Worm (Caenorhabditis elegans) whole organism, young adult: Measurements from ENCODE around the gene algn-9.

Source experiments
- B0035.1 ChIP-seq: sonication (generic microtip); optimal IDR thresholded peaks from 2 replicates; lab custom pipeline; 2016; ENCODE audit warnings: missing genetic modification characterization, mild to moderate bottlenecking, missing compliant biosample characterization, missing genotype, missing genetic modification reagents
- B0336.3 ChIP-seq: fragments of 200-800 bp; sonication (Bioruptor generic); IDR thresholded peaks from 2 replicates; pipeline ENCODE4 v1.3.6; 2022; ENCODE audit warnings: missing genetic modification characterization, missing compliant biosample characterization
- F22D6.2 ChIP-seq: sonication (generic microtip); optimal IDR thresholded peaks from 2 replicates; lab custom pipeline; 2016; ENCODE audit warnings: mild to moderate bottlenecking, missing genetic modification characterization, missing compliant biosample characterization
- F39B2.1 ChIP-seq: fragments of 200-800 bp; sonication (Bioruptor generic); IDR thresholded peaks from 2 replicates; pipeline ENCODE4 v1.3.6; 2022; ENCODE audit warnings: missing genetic modification reagents, missing genetic modification characterization, missing compliant biosample characterization
- F55B11.4 ChIP-seq: sonication (generic microtip); optimal IDR thresholded peaks from 2 replicates; lab custom pipeline; 2016; ENCODE audit warnings: missing compliant biosample characterization, missing genetic modification characterization, borderline replicate concordance; ENCODE audit not compliant: insufficient read depth
- F57C9.4 ChIP-seq: sonication (generic microtip); optimal IDR thresholded peaks from 2 replicates; lab custom pipeline; 2017; ENCODE audit warnings: mild to moderate bottlenecking, missing genetic modification characterization, missing compliant biosample characterization
- K11D2.4 ChIP-seq: fragments of 200-800 bp; sonication (Bioruptor generic); IDR thresholded peaks from 2 replicates; pipeline ENCODE4 v1.3.6; 2022; ENCODE audit warnings: missing genetic modification reagents, missing genetic modification characterization, missing compliant biosample characterization
- K12H6.12 ChIP-seq: fragments of 200-800 bp; sonication (Bioruptor generic); optimal IDR thresholded peaks from 2 replicates; lab custom pipeline; 2018; ENCODE audit warnings: mild to moderate bottlenecking, missing genetic modification characterization, missing compliant biosample characterization
- Y53F4B.3 ChIP-seq: fragments of 200-800 bp; sonication (Bioruptor generic); IDR thresholded peaks from 2 replicates; pipeline ENCODE4 v1.3.6; 2022; ENCODE audit warnings: missing genetic modification reagents, missing genetic modification characterization, missing compliant biosample characterization
- Y56A3A.18 ChIP-seq: fragments of 200-800 bp; sonication (Bioruptor generic); IDR thresholded peaks from 2 replicates; pipeline ENCODE4 v1.3.6; 2022; ENCODE audit warnings: missing genetic modification reagents, missing genetic modification characterization, missing compliant biosample characterization
- Y95B8A.8 ChIP-seq: fragments of 200-800 bp; sonication (Bioruptor generic); IDR thresholded peaks from 2 replicates; pipeline ENCODE4 v1.3.6; 2022; ENCODE audit warnings: missing genetic modification reagents, missing genetic modification characterization, missing compliant biosample characterization
- ZK185.1 ChIP-seq: sonication (generic microtip); optimal IDR thresholded peaks from 2 replicates; lab custom pipeline; 2016; ENCODE audit warnings: mild to moderate bottlenecking, missing genetic modification characterization, missing compliant biosample characterization; ENCODE audit not compliant: poor library complexity, severe bottlenecking
- atf-7 ChIP-seq: sonication (generic microtip); optimal IDR thresholded peaks from 2 replicates; lab custom pipeline; 2017; ENCODE audit warnings: mild to moderate bottlenecking, missing genetic modification characterization, missing compliant biosample characterization
- attf-3 ChIP-seq: fragments of 200-800 bp; sonication (Bioruptor generic); conservative IDR thresholded peaks from 2 replicates; pipeline ENCODE4 v1.3.6; 2022; ENCODE audit warnings: missing genetic modification reagents, missing genetic modification characterization, missing compliant biosample characterization
- bed-2 ChIP-seq: fragments of 200-800 bp; sonication (Bioruptor generic); IDR thresholded peaks from 2 replicates; pipeline ENCODE4 v1.3.6; 2022; ENCODE audit warnings: missing genetic modification reagents, missing genetic modification characterization, missing compliant biosample characterization
- cebp-2 ChIP-seq: fragments of 200-800 bp; sonication (Bioruptor generic); IDR thresholded peaks from 2 replicates; pipeline ENCODE4 v1.3.6; 2022; ENCODE audit warnings: missing genetic modification characterization, missing compliant biosample characterization
- ceh-27 ChIP-seq: fragments of 200-800 bp; sonication (Bioruptor generic); optimal IDR thresholded peaks from 2 replicates; lab custom pipeline; 2018; ENCODE audit warnings: mild to moderate bottlenecking, missing genetic modification characterization, moderate library complexity, missing compliant biosample characterization
- ceh-79 ChIP-seq: sonication (generic microtip); optimal IDR thresholded peaks from 2 replicates; lab custom pipeline; 2017; ENCODE audit warnings: mild to moderate bottlenecking, missing genetic modification characterization, missing compliant biosample characterization
- dpff-1 ChIP-seq: sonication (generic microtip); optimal IDR thresholded peaks from 2 replicates; lab custom pipeline; 2017; ENCODE audit warnings: mild to moderate bottlenecking, missing genetic modification characterization, missing compliant biosample characterization
- dpl-1 ChIP-seq: fragments of 150-350 bp; optimal IDR thresholded peaks from 2 replicates; lab custom pipeline; 2014; ENCODE audit warnings: missing biosample characterization, missing genetic modification reagents, missing genetic modification characterization
- egl-44 ChIP-seq: fragments of 200-800 bp; sonication (Bioruptor generic); IDR thresholded peaks from 2 replicates; pipeline ENCODE4 v1.3.6; 2022; ENCODE audit warnings: missing genetic modification reagents, missing genetic modification characterization, missing compliant biosample characterization
- egrh-3 ChIP-seq: fragments of 200-800 bp; sonication (Bioruptor generic); IDR thresholded peaks from 2 replicates; pipeline ENCODE4 v1.3.6; 2022; ENCODE audit warnings: missing genetic modification reagents, missing genetic modification characterization, missing compliant biosample characterization
- ets-4 ChIP-seq: fragments of 200-800 bp; sonication (Bioruptor generic); optimal IDR thresholded peaks from 2 replicates; lab custom pipeline; 2018; ENCODE audit warnings: mild to moderate bottlenecking, missing genetic modification characterization, missing compliant biosample characterization
- fkh-3 ChIP-seq: sonication (generic microtip); optimal IDR thresholded peaks from 2 replicates; lab custom pipeline; 2016; ENCODE audit warnings: mild to moderate bottlenecking, missing genetic modification characterization, missing compliant biosample characterization
- him-1 ChIP-seq: sonication (generic microtip); optimal IDR thresholded peaks from 2 replicates; lab custom pipeline; 2016; ENCODE audit warnings: missing genotype, missing genetic modification reagents, missing genetic modification characterization, missing compliant biosample characterization
- hmg-1.2 ChIP-seq: fragments of 200-800 bp; sonication (Bioruptor generic); IDR thresholded peaks from 2 replicates; pipeline ENCODE4 v1.3.6; 2022; ENCODE audit warnings: missing genetic modification reagents, missing genetic modification characterization, missing compliant biosample characterization
- let-526 ChIP-seq: fragments of 200-800 bp; sonication (Bioruptor generic); IDR thresholded peaks from 2 replicates; pipeline ENCODE4 v1.3.6; 2022; ENCODE audit warnings: missing genetic modification reagents, missing genetic modification characterization, missing compliant biosample characterization
- lin-26 ChIP-seq: fragments of 200-800 bp; sonication (Bioruptor generic); IDR thresholded peaks from 2 replicates; pipeline ENCODE4 v1.3.6; 2022; ENCODE audit warnings: missing genetic modification reagents, missing genetic modification characterization, missing compliant biosample characterization
- lin-40 ChIP-seq: sonication (generic microtip); optimal IDR thresholded peaks from 2 replicates; lab custom pipeline; 2016; ENCODE audit warnings: missing genetic modification characterization, mild to moderate bottlenecking, missing compliant biosample characterization, missing genotype, missing genetic modification reagents
- madf-10 ChIP-seq: sonication (generic microtip); optimal IDR thresholded peaks from 2 replicates; lab custom pipeline; 2016; ENCODE audit warnings: mild to moderate bottlenecking, missing genetic modification characterization, missing compliant biosample characterization
- madf-6 ChIP-seq: fragments of 200-800 bp; sonication (Bioruptor generic); IDR thresholded peaks from 2 replicates; pipeline ENCODE4 v1.3.6; 2022; ENCODE audit warnings: missing genetic modification reagents, missing genetic modification characterization, missing compliant biosample characterization
- nfya-2 ChIP-seq: fragments of 200-800 bp; sonication (Bioruptor generic); IDR thresholded peaks from 2 replicates; pipeline ENCODE4 v1.3.6; 2022; ENCODE audit warnings: missing genetic modification reagents, missing genetic modification characterization, missing compliant biosample characterization
- nfyb-1 ChIP-seq: fragments of 200-800 bp; sonication (Bioruptor generic); IDR thresholded peaks from 2 replicates; pipeline ENCODE4 v1.3.6; 2022; ENCODE audit warnings: missing genetic modification reagents, missing genetic modification characterization, missing compliant biosample characterization
- nhr-120 ChIP-seq: fragments of 200-800 bp; sonication (Bioruptor generic); IDR thresholded peaks from 2 replicates; pipeline ENCODE4 v1.3.6; 2022; ENCODE audit warnings: missing genetic modification characterization, missing compliant biosample characterization
- nhr-27 ChIP-seq: fragments of 200-800 bp; sonication (Bioruptor generic); optimal IDR thresholded peaks from 2 replicates; lab custom pipeline; 2018; ENCODE audit warnings: mild to moderate bottlenecking, missing genetic modification characterization, moderate library complexity, missing compliant biosample characterization
- nhr-90 ChIP-seq: sonication (generic microtip); optimal IDR thresholded peaks from 2 replicates; lab custom pipeline; 2016; ENCODE audit warnings: missing genotype, mild to moderate bottlenecking, missing genetic modification characterization, missing compliant biosample characterization
- rec-8 ChIP-seq, 2 experiments: sonication (generic microtip); optimal IDR thresholded peaks; 2 replicates each; lab custom pipeline; 2016; ENCODE audit warnings: mild to moderate bottlenecking in 2 of 2, missing genetic modification characterization in 2 of 2, missing genetic modification reagents in 2 of 2, missing genotype in 2 of 2, missing biosample characterization in 1 of 2, missing compliant biosample characterization in 1 of 2, moderate library complexity in 1 of 2
- repo-1 ChIP-seq: sonication (generic microtip); optimal IDR thresholded peaks from 2 replicates; lab custom pipeline; 2017; ENCODE audit warnings: mild to moderate bottlenecking, missing genetic modification characterization, missing compliant biosample characterization
- rpc-1 ChIP-seq, 2 experiments: fragments of 150-350 bp in 1 of 2; sonication (generic microtip) in 1 of 2; optimal IDR thresholded peaks; 2 replicates each; lab custom pipeline; 2014 to 2018; ENCODE audit warnings: missing biosample characterization in 1 of 2, missing genetic modification characterization in 1 of 2, missing genetic modification reagents in 1 of 2, missing genotype in 1 of 2
- snpc-4 ChIP-seq, 5 experiments: fragments of 150-350 bp in 1 of 5; sonication (generic microtip) in 4 of 5; optimal IDR thresholded peaks; 2 replicates each; lab custom pipeline; 2014 to 2018; ENCODE audit warnings: missing genetic modification characterization in 5 of 5, missing biosample characterization in 3 of 5, antibody characterized with exemption in 2 of 5, mild to moderate bottlenecking in 2 of 5, missing compliant biosample characterization in 2 of 5, missing genotype in 2 of 5, moderate library complexity in 2 of 5, missing genetic modification reagents in 1 of 5
- tlf-1 ChIP-seq: fragments of 200-800 bp; sonication (Bioruptor generic); optimal IDR thresholded peaks from 2 replicates; lab custom pipeline; 2018; ENCODE audit warnings: mild to moderate bottlenecking, missing genetic modification characterization, missing compliant biosample characterization
- xnd-1 ChIP-seq: sonication (generic microtip); optimal IDR thresholded peaks from 2 replicates; lab custom pipeline; 2016; ENCODE audit warnings: missing genotype, missing genetic modification reagents, missing genetic modification characterization, missing compliant biosample characterization
- zim-3 ChIP-seq: sonication (generic microtip); optimal IDR thresholded peaks from 2 replicates; lab custom pipeline; 2017; ENCODE audit warnings: mild to moderate bottlenecking, missing genetic modification characterization, moderate library complexity, missing compliant biosample characterization
- ztf-18 ChIP-seq: sonication (generic microtip); optimal IDR thresholded peaks from 2 replicates; lab custom pipeline; 2016; ENCODE audit warnings: missing genotype, mild to moderate bottlenecking, missing genetic modification characterization, missing compliant biosample characterization
- ztf-22 ChIP-seq: fragments of 200-800 bp; sonication (Bioruptor generic); optimal IDR thresholded peaks from 2 replicates; lab custom pipeline; 2018; ENCODE audit warnings: mild to moderate bottlenecking, missing genetic modification characterization, moderate library complexity, missing compliant biosample characterization
- ztf-26 ChIP-seq: sonication (generic microtip); optimal IDR thresholded peaks from 2 replicates; lab custom pipeline; 2017; ENCODE audit warnings: missing genetic modification characterization, missing compliant biosample characterization
- ztf-28 ChIP-seq: fragments of 200-800 bp; sonication (Bioruptor generic); IDR thresholded peaks from 2 replicates; pipeline ENCODE4 v1.3.6; 2022; ENCODE audit warnings: missing genetic modification reagents, missing genetic modification characterization, missing compliant biosample characterization
- ztf-3 ChIP-seq: fragments of 200-800 bp; sonication (Bioruptor generic); optimal IDR thresholded peaks from 2 replicates; lab custom pipeline; 2018; ENCODE audit warnings: mild to moderate bottlenecking, missing genetic modification characterization, missing compliant biosample characterization

algn-9 gene

ce11 chrII:10563368-10563767 is 20.8 kb upstream of the algn-9 start, which contains the start of gene cdc-48.1 (continued):
- TF ChIP-seq F57C9.4 (tag; lab: Kevin White, UChicago) (peak; percentile 93), bed-2 (peak; percentile 95), fkh-3 (tag; lab: Kevin White, UChicago) (peak; percentile 59), F22D6.2 (tag; lab: Kevin White, UChicago) (peak; percentile 95), K11D2.4 (peak; percentile 100), B0336.3 (peak; percentile 98), ztf-18 (tag; lab: Kevin White, UChicago) (peak; percentile 89), ceh-79 (tag; lab: Kevin White, UChicago) (peak; percentile 88), madf-10 (tag; lab: Kevin White, UChicago) (peak; percentile 97), Y53F4B.3 (peak; percentile 94), repo-1 (peak; percentile 98), ceh-27 (peak; percentile 100), F39B2.1 (GFP tag; lab: Robert Waterston, UW) (peak; percentile 94), let-526 (GFP tag; lab: Robert Waterston, UW) (peak; percentile 98), ztf-3 (GFP tag; lab: Kevin White, UChicago) (peak; percentile 96), atf-7 (tag; lab: Kevin White, UChicago) (peak; percentile 99), lin-40 (tag; lab: Kevin White, UChicago) (peak; percentile 99), ztf-26 (tag; lab: Kevin White, UChicago) (peak; percentile 99), nhr-120 (GFP tag; lab: Robert Waterston, UW) (peak; percentile 92), egrh-3 (GFP tag; lab: Robert Waterston, UW) (peak; percentile 64; the same call in 1 of the 2 replicates), Y95B8A.8 (GFP tag; lab: Robert Waterston, UW) (peak; percentile 100), cebp-2 (GFP tag; lab: Robert Waterston, UW) (peak; percentile 91; the same call in 1 of the 2 replicates), snpc-4 (GFP tag; optimal IDR thresholded peaks at IDR 0.05; lab: Kevin White, UChicago) (peak; percentile 91), snpc-4 (tag; optimal IDR thresholded peaks at IDR 0.05; lab: Kevin White, UChicago) (peak; percentile 92 to 95 (median 93)), Y56A3A.18 (GFP tag; lab: Robert Waterston, UW) (peak; percentile 97), rec-8 (tag; optimal IDR thresholded peaks at IDR 0.05; lab: Kevin White, UChicago) (peak; percentile 86 to 87), K12H6.12 (tag; lab: Kevin White, UChicago) (peak; percentile 100), hmg-1.2 (GFP tag; lab: Robert Waterston, UW) (peak; percentile 94), attf-3 (GFP tag; lab: Robert Waterston, UW) (peak; percentile 94), egl-44 (GFP tag; lab: Robert Waterston, UW) (peak; percentile 98), dpl-1 (GFP tag; lab: Kevin White, UChicago) (peak; percentile 100), rpc-1 (optimal IDR thresholded peaks at IDR 0.05; lab: Kevin White, UChicago) (peak; percentile 18), rpc-1 (tag; optimal IDR thresholded peaks at IDR 0.05; lab: Kevin White, UChicago) (peak; percentile 14), lin-26 (peak; percentile 95), him-1 (tag; lab: Kevin White, UChicago) (peak; percentile 97), xnd-1 (tag; lab: Kevin White, UChicago) (peak; percentile 87), dpff-1 (tag; lab: Kevin White, UChicago) (peak; percentile 11), nhr-27 (tag; lab: Kevin White, UChicago) (peak; percentile 85), F55B11.4 (tag; lab: Kevin White, UChicago) (no peak), ztf-22 (GFP tag; lab: Kevin White, UChicago) (peak; percentile 97), zim-3 (tag; lab: Kevin White, UChicago) (peak; percentile 96), madf-6 (GFP tag; lab: Robert Waterston, UW) (peak; percentile 99), B0035.1 (tag; lab: Kevin White, UChicago) (peak; percentile 95), ztf-28 (GFP tag; lab: Robert Waterston, UW) (peak; percentile 97), tlf-1 (GFP tag; lab: Kevin White, UChicago) (peak; percentile 100), nfya-2 (GFP tag; lab: Robert Waterston, UW) (peak; percentile 94), nfyb-1 (peak; percentile 99), ets-4 (GFP tag; lab: Kevin White, UChicago) (peak; percentile 97), nhr-90 (tag; lab: Kevin White, UChicago) (peak; percentile 97), ZK185.1 (tag; lab: Kevin White, UChicago) (peak; percentile 99)
